Fruit fly (Drosophila melanogaster) S2 (cell line): Measurements from ENCODE around the gene CG8677.

Experiments used
- CG8478 ChIP-seq: fragments of >200 bp; optimal IDR thresholded peaks from 2 replicates; lab custom pipeline; 2018
- CTCF ChIP-seq, 2 experiments: fragments of >200 bp; optimal IDR thresholded peaks; 2 replicates each; lab custom pipeline; 2018

Gene CG8677

DNA sequence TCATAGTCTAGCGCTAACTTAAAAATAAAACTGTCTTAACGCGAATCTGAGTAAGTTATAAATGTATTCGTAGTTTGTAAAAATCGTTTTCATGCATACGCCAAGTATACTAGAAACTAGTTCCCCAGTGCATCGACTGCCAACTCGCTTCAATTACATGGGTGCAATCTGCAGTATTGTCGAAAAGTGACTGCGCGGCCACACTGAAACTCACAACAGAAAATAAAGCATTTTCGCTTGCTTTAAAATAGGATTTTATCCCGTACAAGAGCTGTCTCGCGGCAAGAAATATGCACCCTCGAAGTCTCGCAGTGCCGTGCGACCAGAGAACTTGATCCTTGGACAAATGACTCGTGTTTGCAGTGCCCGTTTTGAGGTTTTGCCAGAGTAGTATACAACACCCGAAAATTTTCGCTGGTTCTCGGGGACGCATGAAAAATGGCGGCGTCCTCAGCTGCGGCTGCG is at the start of gene CG8677:
Gene CG8677, plus strand, starts transcription at position 199 of the 465 bp plus-strand sequence.
- TF ChIP-seq CTCF (optimal IDR thresholded peaks at IDR 0.05; lab: Kevin White, UChicago) (peak; percentile 19 to 44), CG8478 (no peak)

dm6 chr2L:21172922-21173321 is 48.2 kb upstream of the CG8677 start, which contains the start of gene CG31627:
Gene CG31627 (plus strand): TSS chr2L:21173222.
- TF ChIP-seq CTCF (optimal IDR thresholded peaks at IDR 0.05; lab: Kevin White, UChicago) (no peak), CG8478 (no peak)

dm6 chr2L:21178436-21179216 is 42.5 kb upstream of the CG8677 start:
- TF ChIP-seq CG8478 = no peak
- no peak for TF ChIP-seq CTCF (optimal IDR thresholded peaks at IDR 0.05; lab: Kevin White, UChicago)

DNA sequence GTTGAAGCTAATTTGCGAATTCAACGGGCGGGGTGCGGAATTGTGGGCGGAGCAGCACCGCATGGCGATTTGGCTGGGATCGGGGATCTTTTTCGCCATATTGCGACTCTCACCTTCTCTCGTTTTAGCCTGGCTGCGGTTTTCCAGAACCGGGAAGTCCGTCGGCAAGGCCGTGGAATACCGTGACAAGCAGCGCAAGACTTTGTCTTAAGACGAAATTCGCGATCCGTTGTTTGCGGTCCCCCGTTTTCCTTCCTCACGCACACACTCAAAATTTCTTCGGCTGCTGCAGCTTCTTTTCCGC is 41.9 kb upstream of the CG8677 start:
- TF ChIP-seq CTCF (optimal IDR thresholded peaks at IDR 0.05; lab: Kevin White, UChicago) (no peak), CG8478 (no peak)

- TF ChIP-seq CG8478 (no peak), CTCF (optimal IDR thresholded peaks at IDR 0.05; lab: Kevin White, UChicago) (no peak)
These were observed 41.5 kb upstream of the CG8677 start, which contains the start of the genes bur and Mcm10 for dm6 chr2L:21179615-21180031. Gene bur (minus strand): TSS chr2L:21179683. Gene Mcm10 (plus strand): TSS chr2L:21179933.

DNA sequence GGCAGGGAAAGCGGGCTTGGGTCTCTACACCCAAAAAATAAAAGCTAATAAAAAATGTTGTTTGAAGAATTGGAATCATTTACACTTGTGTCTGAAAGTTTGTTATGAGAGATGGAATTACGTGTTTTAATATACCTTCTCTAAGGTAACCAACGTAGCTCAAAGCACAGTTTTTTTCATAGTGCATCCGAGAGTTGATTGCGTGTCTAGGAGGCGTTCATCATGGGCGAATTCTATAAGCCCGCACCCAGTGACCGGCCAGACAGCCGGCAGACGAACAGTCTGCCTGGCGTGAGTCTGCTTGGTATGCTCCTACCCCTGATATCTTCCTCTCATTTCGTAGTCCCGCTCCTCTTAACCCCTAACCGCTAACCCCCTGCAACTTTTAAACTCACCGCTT is 33.4 kb upstream of the CG8677 start:
- TF ChIP-seq CG8478 (no peak), CTCF (optimal IDR thresholded peaks at IDR 0.05; lab: Kevin White, UChicago) (no peak)

dm6 chr2L:21189273-21189781 is 31.8 kb upstream of the CG8677 start:
- TF ChIP-seq CTCF (optimal IDR thresholded peaks at IDR 0.05; lab: Kevin White, UChicago) (no peak), CG8478 (no peak)

DNA sequence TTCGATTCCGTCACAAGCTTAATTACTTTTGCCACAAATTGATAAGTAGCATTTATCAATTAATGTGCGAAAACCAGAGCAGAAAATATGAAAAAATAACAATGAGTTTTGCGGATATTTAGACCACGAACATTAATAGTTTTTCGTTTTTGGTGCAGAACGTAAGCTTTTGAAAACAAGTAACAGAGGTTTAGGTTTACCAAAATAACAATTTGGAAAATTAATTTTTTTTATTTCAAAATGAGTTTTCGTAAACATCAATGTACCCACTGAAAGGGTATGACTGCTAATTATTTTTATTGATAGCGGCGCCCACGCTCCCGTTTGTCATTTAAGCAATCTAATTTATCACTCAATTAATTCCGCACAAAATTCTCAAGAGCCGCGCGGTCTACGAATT is 25.8 kb upstream of the CG8677 start:
- TF ChIP-seq CTCF (optimal IDR thresholded peaks at IDR 0.05; lab: Kevin White, UChicago) (no peak), CG8478 (no peak)

DNA sequence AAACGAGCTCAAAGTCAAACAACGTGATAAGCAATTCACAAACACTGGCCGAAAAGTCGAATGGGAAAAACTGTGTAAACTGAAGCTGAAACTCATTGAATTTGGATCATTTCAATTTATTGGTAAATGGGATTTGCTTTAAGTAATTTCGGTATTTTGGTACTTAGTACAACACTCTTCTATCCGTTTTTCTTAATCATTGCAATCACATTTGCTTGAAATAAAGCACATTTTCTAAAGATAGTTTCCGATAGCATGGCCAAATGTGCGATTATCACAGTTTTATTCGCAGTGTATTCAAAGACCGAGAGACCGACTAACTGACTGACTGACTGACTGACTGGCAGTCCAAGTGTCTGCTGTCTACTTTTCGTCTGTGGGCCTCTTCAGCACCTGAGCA is 24.6 kb upstream of the CG8677 start:
- TF ChIP-seq CTCF (optimal IDR thresholded peaks at IDR 0.05; lab: Kevin White, UChicago) = no peak
- TF ChIP-seq CG8478 = no peak

DNA sequence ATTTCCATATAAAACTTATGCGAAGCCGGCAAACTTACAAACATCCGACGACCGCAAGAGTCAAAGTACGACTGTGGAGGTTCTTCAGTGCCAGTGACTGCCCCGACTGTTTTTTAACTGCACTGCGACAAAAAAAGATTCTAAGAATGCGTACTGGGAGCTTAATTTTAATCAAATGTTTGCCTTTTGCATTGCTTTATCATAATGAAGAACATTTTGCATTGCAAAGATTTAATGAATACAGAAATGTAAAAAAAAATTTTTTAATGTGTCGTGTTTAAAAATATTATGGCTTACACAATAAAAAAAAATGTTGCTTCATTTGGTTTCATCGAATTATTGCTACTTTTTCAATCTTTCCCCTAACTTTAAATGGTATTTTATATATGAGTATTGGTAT is 23.9 kb upstream of the CG8677 start:
- TF ChIP-seq CG8478 = no peak
- TF ChIP-seq CTCF (optimal IDR thresholded peaks at IDR 0.05; lab: Kevin White, UChicago) = no peak

DNA sequence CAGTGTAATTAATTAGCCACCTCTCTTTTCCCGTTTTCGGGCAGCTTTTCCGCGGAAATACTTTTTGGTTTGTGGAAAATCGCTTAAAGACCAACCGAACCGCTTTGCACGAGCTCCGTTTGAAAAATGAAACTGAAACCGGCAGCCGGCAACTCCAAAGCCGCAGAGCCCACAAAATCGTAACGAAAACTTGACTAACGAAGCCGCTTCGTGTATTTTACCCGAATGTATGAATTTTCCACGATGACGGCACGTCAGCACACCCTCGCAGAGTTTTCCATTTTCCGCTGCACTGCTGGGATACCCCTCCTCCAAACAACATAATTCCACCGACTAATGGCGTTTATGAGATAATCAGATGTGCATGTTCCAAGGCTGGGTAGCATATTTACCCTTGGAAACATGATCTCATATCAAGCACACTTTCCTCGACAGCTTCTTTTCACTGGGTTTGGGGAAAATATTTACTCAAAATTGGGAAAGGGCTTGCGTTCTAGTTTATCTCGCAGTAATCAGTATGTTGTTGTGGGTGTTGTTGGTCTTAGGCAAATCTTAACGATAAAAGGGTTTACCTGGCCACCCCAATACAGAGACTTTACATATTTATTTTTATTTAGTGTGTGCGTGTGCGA is 22.4 kb upstream of the CG8677 start, which contains the start of gene Ret:
Gene Ret, minus strand, starts transcription at position 130 of the 632 bp plus-strand sequence.
- TF ChIP-seq CG8478 = no peak
- TF ChIP-seq CTCF (optimal IDR thresholded peaks at IDR 0.05; lab: Kevin White, UChicago) = no peak

- TF ChIP-seq CG8478 = no peak
- no peak for TF ChIP-seq CTCF (optimal IDR thresholded peaks at IDR 0.05; lab: Kevin White, UChicago)
These were observed 20.8 kb upstream of the CG8677 start, which contains the start of gene CG31624 for dm6 chr2L:21200275-21200674. Gene CG31624 (minus strand): TSS chr2L:21200375.

dm6 chr2L:21202702-21203101 is 18.4 kb upstream of the CG8677 start, which contains the start of gene CG31988:
Gene CG31988 (minus strand): TSS chr2L:21202802.
- TF ChIP-seq CG8478 = no peak
- TF ChIP-seq CTCF (optimal IDR thresholded peaks at IDR 0.05; lab: Kevin White, UChicago) = no peak

DNA sequence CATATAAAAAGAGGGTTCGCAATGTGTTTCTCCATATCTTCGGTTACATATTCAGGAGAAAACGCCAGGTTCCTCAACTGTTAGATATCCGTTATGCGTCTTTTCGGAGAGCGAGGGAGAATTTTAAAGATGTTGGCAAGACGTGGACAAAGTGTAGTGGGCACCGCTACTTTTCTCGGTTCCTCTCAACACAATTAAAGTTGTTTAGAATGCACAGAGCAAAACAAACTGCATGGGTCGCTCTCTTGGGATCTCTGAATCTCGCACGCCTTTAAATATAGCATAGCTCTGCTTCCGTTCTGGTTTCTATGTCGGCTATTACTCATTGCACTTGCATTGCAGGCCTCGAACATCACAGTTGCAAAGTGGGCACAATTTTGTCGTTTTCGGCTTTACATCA is 14.9 kb upstream of the CG8677 start, which contains the start of gene clumsy:
Gene clumsy, plus strand, starts transcription at position 301 of the 400 bp plus-strand sequence.
- TF ChIP-seq CTCF (optimal IDR thresholded peaks at IDR 0.05; lab: Kevin White, UChicago) (no peak), CG8478 (no peak)

DNA sequence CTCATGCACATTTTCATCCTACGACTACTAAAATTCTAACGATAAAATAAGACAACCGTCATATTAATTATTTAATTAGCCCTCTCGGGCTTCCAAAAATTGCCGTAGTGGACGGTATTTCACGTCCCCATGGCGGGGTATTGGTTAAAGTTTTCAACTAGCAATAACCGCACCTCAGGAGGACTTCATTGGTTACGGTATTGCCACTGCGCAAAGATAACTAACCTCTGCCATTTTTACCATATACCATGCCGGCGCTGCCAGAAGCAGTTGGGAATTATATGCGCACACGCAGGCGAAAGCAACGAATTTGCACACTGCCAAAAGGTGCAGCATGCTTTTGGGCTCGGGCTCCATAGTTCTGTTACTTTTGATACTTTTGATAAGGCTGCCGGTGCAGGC is 6.2 kb upstream of the CG8677 start:
- no peak for TF ChIP-seq CG8478
- TF ChIP-seq CTCF (optimal IDR thresholded peaks at IDR 0.05; lab: Kevin White, UChicago) = no peak
